Worm (Caenorhabditis elegans): ENCODE measurements around the gene K02D10.1.

Gene K02D10.1

DNA sequence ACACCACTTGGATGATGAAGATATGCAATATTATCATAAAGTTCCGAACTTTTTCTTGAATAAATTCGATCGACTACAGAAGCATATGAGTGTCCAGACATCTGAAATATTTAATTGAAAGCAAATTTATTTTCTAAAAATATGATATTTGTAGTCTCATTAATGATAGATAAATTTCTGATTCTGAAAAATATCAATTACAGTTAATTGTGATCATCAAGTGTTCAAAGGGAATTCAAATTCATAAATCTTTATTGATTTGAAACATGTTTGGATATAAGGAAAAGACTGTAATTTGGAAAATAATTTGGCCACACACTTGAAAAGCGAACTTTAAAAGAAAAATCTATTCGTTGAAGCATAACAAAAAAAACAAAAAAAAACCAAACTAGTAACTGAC lies 37.9 kb downstream of the K02D10.1 start, which contains the start of gene F54F2.7:
Gene F54F2.7 (minus strand): TSS at position 101 of the 400 bp plus-strand sequence.
- TF ChIP-seq sdc-2 (tag; optimal IDR thresholded peaks at IDR 0.05) (no peak), pat-9 (tag; optimal IDR thresholded peaks at IDR 0.05) (no peak), ahr-1 (tag; optimal IDR thresholded peaks at IDR 0.05) (no peak), ceh-14 (tag; optimal IDR thresholded peaks at IDR 0.05) (no peak), hlh-8 (tag; optimal IDR thresholded peaks at IDR 0.05) (no peak), T23F11.4 (GFP tag; optimal IDR thresholded peaks at IDR 0.05) (no peak), npax-4 (tag; optimal IDR thresholded peaks at IDR 0.05) (no peak), lin-11 (tag; optimal IDR thresholded peaks at IDR 0.05) (no peak), sox-2 (GFP tag; IDR thresholded peaks at IDR 0.05) (no peak), ceh-19 (GFP tag; optimal IDR thresholded peaks at IDR 0.05) (no peak), nhr-232 (tag; optimal IDR thresholded peaks at IDR 0.05) (no peak), lim-6 (tag; optimal IDR thresholded peaks at IDR 0.05) (no peak), nfya-1 (tag; optimal IDR thresholded peaks at IDR 0.05) (no peak), ceh-18 (tag; optimal IDR thresholded peaks at IDR 0.05) (no peak), unc-42 (tag; optimal IDR thresholded peaks at IDR 0.05) (no peak), ceh-22 (tag; optimal IDR thresholded peaks at IDR 0.05) (no peak), pag-3 (tag; optimal IDR thresholded peaks at IDR 0.05; ENCODE audit: borderline replicate concordance) (no peak), pax-1 (tag; optimal IDR thresholded peaks at IDR 0.05) (no peak)

DNA sequence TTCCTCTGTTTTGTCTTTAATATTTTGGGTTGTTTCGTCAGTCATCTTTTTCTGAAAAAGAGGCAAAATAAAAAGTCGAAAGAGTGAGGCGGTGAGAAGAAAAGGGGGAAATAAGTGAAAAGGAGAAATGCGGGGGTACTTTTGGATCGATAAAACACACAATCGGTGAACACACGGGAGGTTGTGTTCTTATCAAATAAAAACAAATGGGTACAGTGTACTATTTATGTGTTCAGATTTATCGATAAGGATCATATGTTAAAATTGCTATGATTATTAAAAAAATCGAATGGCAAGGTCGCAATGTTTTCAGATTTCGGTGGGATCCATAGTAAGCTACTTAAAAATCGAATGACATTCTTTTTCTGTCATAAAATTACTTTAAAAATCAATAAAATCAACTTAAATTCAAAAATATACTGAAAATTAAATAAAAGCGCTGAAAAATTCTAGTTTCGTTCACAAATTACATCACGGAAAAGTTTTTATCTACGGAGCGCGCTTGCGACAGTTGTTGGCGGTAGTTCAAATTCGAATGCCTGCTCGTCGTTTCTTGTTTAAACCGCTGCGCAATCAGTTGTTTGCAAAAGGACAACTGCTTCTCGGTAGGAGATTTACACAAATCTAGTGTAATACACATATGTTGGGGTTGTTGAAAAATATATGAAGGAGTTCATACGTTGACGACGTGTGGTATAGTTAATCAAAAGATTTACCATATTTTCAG lies 40.1 kb downstream of the K02D10.1 start, which contains the start of gene prx-19:
Gene prx-19 (minus strand): TSS at position 51 of the 727 bp plus-strand sequence.
- TF ChIP-seq elt-2 (tag; optimal IDR thresholded peaks at IDR 0.05) (peak; percentile 26), ttx-3 (tag; optimal IDR thresholded peaks at IDR 0.05) (no peak), lin-11 (tag; optimal IDR thresholded peaks at IDR 0.05) (no peak), unc-55 (GFP tag; optimal IDR thresholded peaks at IDR 0.05) (peak; percentile 15), pros-1 (tag; optimal IDR thresholded peaks at IDR 0.05) (no peak), che-1 (tag; optimal IDR thresholded peaks at IDR 0.05) (no peak), nfya-1 (tag; optimal IDR thresholded peaks at IDR 0.05) (peak; percentile 43), elt-4 (tag; optimal IDR thresholded peaks at IDR 0.05) (no peak), ama-1 (optimal IDR thresholded peaks at IDR 0.05) (no peak), hlh-15 (tag; optimal IDR thresholded peaks at IDR 0.05) (no peak), unc-42 (tag; optimal IDR thresholded peaks at IDR 0.05) (peak; percentile 85), hlh-6 (tag; optimal IDR thresholded peaks at IDR 0.05) (no peak)

DNA sequence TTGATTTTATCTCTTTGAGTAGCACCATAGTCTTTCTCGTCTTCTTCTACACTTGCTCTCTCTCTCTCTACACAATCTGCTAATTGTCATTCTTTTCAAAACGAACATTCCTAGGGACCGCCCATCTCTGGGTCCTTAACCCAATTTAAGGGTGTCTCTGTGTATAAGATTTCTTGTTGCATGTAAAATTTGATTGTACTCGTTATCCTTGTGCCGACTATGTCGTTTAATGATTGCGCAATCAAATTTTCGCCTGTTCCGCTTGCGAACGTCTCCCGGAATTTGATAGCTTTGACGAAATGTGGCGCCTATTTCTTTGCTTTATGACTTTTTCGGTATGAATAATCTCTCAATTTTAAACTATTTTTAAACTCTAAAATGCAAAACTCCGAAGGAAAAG lies 41.8 kb downstream of the K02D10.1 start:
- TF ChIP-seq pha-2 (tag; optimal IDR thresholded peaks at IDR 0.05) = no peak
- TF ChIP-seq unc-42 (tag; optimal IDR thresholded peaks at IDR 0.05) = peak; percentile 96

DNA sequence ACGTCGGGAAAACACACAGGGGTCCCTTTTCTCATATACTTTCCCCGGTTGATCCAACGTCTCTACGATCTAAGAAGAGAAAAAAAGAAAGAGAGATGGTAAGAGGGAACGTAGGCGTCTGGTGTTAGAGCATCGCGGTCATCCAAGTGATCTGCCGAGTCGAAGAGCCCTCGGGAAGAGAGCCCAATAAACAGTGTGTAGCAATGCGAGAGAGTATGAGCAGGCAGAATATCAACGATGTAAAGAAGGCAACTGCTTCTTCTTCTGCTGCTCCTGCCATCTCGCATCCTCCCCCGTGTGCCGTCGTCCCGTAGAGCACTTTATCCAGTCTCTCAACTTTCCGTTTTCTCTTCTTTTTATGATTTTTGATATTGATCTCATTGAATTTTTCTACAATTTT lies 46.4 kb downstream of the K02D10.1 start:
- TF ChIP-seq ceh-34 (tag; optimal IDR thresholded peaks at IDR 0.05) (peak; percentile 21), gmeb-2 (tag; optimal IDR thresholded peaks at IDR 0.05) (no peak), ceh-18 (tag; optimal IDR thresholded peaks at IDR 0.05) (peak; percentile 70), ceh-24 (tag; optimal IDR thresholded peaks at IDR 0.05) (no peak), ama-1 (optimal IDR thresholded peaks at IDR 0.05) (no peak), syd-9 (tag; optimal IDR thresholded peaks at IDR 0.05) (no peak), F13H6.1 (tag; optimal IDR thresholded peaks at IDR 0.05) (peak; percentile 5), T23F11.4 (GFP tag; optimal IDR thresholded peaks at IDR 0.05) (no peak), nfya-1 (tag; optimal IDR thresholded peaks at IDR 0.05) (peak; percentile 8), ceh-19 (GFP tag; optimal IDR thresholded peaks at IDR 0.05) (no peak), pha-4 (tag; optimal IDR thresholded peaks at IDR 0.05) (no peak), rnt-1 (tag; optimal IDR thresholded peaks at IDR 0.05) (peak; percentile 62)
